Worm (Caenorhabditis elegans) whole organism, L3 larva: ENCODE results near the gene Y39B6A.41.

ENCODE experiments used
- ZK546.5 ChIP-seq: sonication (generic microtip); optimal IDR thresholded peaks from 2 replicates; lab custom pipeline; 2017; ENCODE audit warnings: missing biosample characterization, missing genetic modification characterization
- aly-2 ChIP-seq: fragments of 150-350 bp; optimal IDR thresholded peaks from 2 replicates; lab custom pipeline; 2014; ENCODE audit warnings: missing biosample characterization, missing genetic modification characterization
- ama-1 ChIP-seq: fragments of 150-350 bp; optimal IDR thresholded peaks from 2 replicates; lab custom pipeline; 2018
- ceh-16 ChIP-seq: sonication (generic microtip); optimal IDR thresholded peaks from 2 replicates; lab custom pipeline; 2017; ENCODE audit warnings: missing biosample characterization, missing genetic modification characterization
- ceh-28 ChIP-seq: fragments of 150-350 bp; optimal IDR thresholded peaks from 2 replicates; lab custom pipeline; 2014; ENCODE audit warnings: missing biosample characterization, missing genetic modification reagents, missing genetic modification characterization
- ceh-9 ChIP-seq: sonication (generic microtip); optimal IDR thresholded peaks from 2 replicates; lab custom pipeline; 2018; ENCODE audit warnings: missing biosample characterization, missing genetic modification characterization
- daf-12 ChIP-seq: fragments of 150-350 bp; optimal IDR thresholded peaks from 2 replicates; lab custom pipeline; 2014; ENCODE audit warnings: missing biosample characterization, missing genetic modification reagents, missing genetic modification characterization
- egl-5 ChIP-seq: fragments of 150-350 bp; optimal IDR thresholded peaks from 2 replicates; lab custom pipeline; 2017; ENCODE audit warnings: missing biosample characterization, missing genetic modification reagents, missing genetic modification characterization, inconsistent platforms
- elt-1 ChIP-seq: fragments of 150-350 bp; optimal IDR thresholded peaks from 2 replicates; lab custom pipeline; 2014; ENCODE audit warnings: missing biosample characterization, missing genetic modification characterization
- elt-2 ChIP-seq: sonication (generic microtip); optimal IDR thresholded peaks from 2 replicates; lab custom pipeline; 2016; ENCODE audit warnings: missing genetic modification reagents, mild to moderate bottlenecking, missing genetic modification characterization, missing compliant biosample characterization
- elt-3 ChIP-seq, 3 experiments: fragments of 150-350 bp in 1 of 3; sonication (generic microtip) in 2 of 3; optimal IDR thresholded peaks; 2 replicates in 2 of 3; 4 replicates in 1 of 3; lab custom pipeline; 2014 to 2017; ENCODE audit warnings: missing biosample characterization in 3 of 3, missing genetic modification characterization in 3 of 3
- eor-1 ChIP-seq, 2 experiments: fragments of 150-350 bp; optimal IDR thresholded peaks; 2 replicates each; lab custom pipeline; 2014 to 2018; ENCODE audit warnings: missing biosample characterization in 2 of 2, missing genetic modification characterization in 2 of 2
- fkh-10 ChIP-seq: sonication (generic microtip); optimal IDR thresholded peaks from 2 replicates; lab custom pipeline; 2017; ENCODE audit warnings: missing biosample characterization, missing genetic modification reagents, missing genetic modification characterization
- fkh-2 ChIP-seq: fragments of 150-350 bp; optimal IDR thresholded peaks from 2 replicates; lab custom pipeline; 2014; ENCODE audit warnings: missing biosample characterization, missing genetic modification reagents, missing genetic modification characterization
- fos-1 ChIP-seq: fragments of 150-350 bp; optimal IDR thresholded peaks from 2 replicates; lab custom pipeline; 2014; ENCODE audit warnings: missing biosample characterization, missing genetic modification characterization
- hmg-11 ChIP-seq: sonication (generic microtip); optimal IDR thresholded peaks from 2 replicates; lab custom pipeline; 2016; ENCODE audit warnings: missing genetic modification characterization, missing compliant biosample characterization
- lin-15B ChIP-seq: fragments of 150-350 bp; optimal IDR thresholded peaks from 2 replicates; lab custom pipeline; 2014; ENCODE audit warnings: missing biosample characterization, missing genetic modification characterization
- lin-39 ChIP-seq: fragments of 150-350 bp; optimal IDR thresholded peaks from 2 replicates; lab custom pipeline; 2018; ENCODE audit warnings: missing biosample characterization, missing genetic modification reagents, missing genetic modification characterization
- lsy-12 ChIP-seq: sonication (generic microtip); optimal IDR thresholded peaks from 2 replicates; lab custom pipeline; 2016; ENCODE audit warnings: mild to moderate bottlenecking, missing genetic modification characterization, missing compliant biosample characterization
- mdl-1 ChIP-seq: fragments of 150-350 bp; optimal IDR thresholded peaks from 2 replicates; lab custom pipeline; 2014; ENCODE audit warnings: missing biosample characterization, missing genetic modification characterization
- nfya-1 ChIP-seq: sonication (generic microtip); optimal IDR thresholded peaks from 2 replicates; lab custom pipeline; 2017; ENCODE audit warnings: missing genetic modification characterization, mild to moderate bottlenecking, missing compliant biosample characterization, antibody characterized with exemption, moderate library complexity; ENCODE audit not compliant: insufficient read depth
- nhr-11 ChIP-seq: fragments of 150-350 bp; optimal IDR thresholded peaks from 2 replicates; lab custom pipeline; 2014; ENCODE audit warnings: missing biosample characterization, missing genetic modification characterization
- nhr-12 ChIP-seq: fragments of 150-350 bp; optimal IDR thresholded peaks from 2 replicates; lab custom pipeline; 2014; ENCODE audit warnings: missing biosample characterization, missing genetic modification characterization
- nhr-23 ChIP-seq: fragments of 150-350 bp; optimal IDR thresholded peaks from 2 replicates; lab custom pipeline; 2014; ENCODE audit warnings: missing biosample characterization, missing genetic modification reagents, missing genetic modification characterization
- nhr-237 ChIP-seq: fragments of 150-350 bp; optimal IDR thresholded peaks from 2 replicates; lab custom pipeline; 2014; ENCODE audit warnings: missing biosample characterization, missing genetic modification characterization
- nhr-25 ChIP-seq: sonication (generic microtip); optimal IDR thresholded peaks from 2 replicates; lab custom pipeline; 2017; ENCODE audit warnings: missing biosample characterization, missing genetic modification characterization
- nhr-28 ChIP-seq: fragments of 150-350 bp; optimal IDR thresholded peaks from 2 replicates; lab custom pipeline; 2014; ENCODE audit warnings: missing biosample characterization, missing genetic modification characterization
- nhr-43 ChIP-seq: sonication (generic microtip); optimal IDR thresholded peaks from 2 replicates; lab custom pipeline; 2016; ENCODE audit warnings: mild to moderate bottlenecking, missing genetic modification characterization, missing compliant biosample characterization; ENCODE audit not compliant: poor library complexity, severe bottlenecking
- nhr-76 ChIP-seq: fragments of 150-350 bp; sonication (generic microtip); optimal IDR thresholded peaks from 5 replicates; lab custom pipeline; 2014; ENCODE audit warnings: missing biosample characterization, missing genetic modification characterization
- nhr-77 ChIP-seq: fragments of 150-350 bp; optimal IDR thresholded peaks from 2 replicates; lab custom pipeline; 2014; ENCODE audit warnings: missing biosample characterization, missing genetic modification characterization
- pha-4 ChIP-seq: fragments of 150-350 bp; optimal IDR thresholded peaks from 2 replicates; lab custom pipeline; 2014; ENCODE audit warnings: missing biosample characterization, missing genetic modification reagents, missing genetic modification characterization
- pqm-1 ChIP-seq: fragments of 150-350 bp; optimal IDR thresholded peaks from 2 replicates; lab custom pipeline; 2017; ENCODE audit warnings: missing biosample characterization, missing genetic modification characterization, inconsistent platforms
- sea-2 ChIP-seq: fragments of 150-350 bp; sonication (generic microtip); optimal IDR thresholded peaks from 4 replicates; lab custom pipeline; 2014; ENCODE audit warnings: missing biosample characterization, missing genetic modification reagents, missing genetic modification characterization
- snpc-4 ChIP-seq: fragments of 150-350 bp; optimal IDR thresholded peaks from 2 replicates; lab custom pipeline; 2014; ENCODE audit warnings: missing biosample characterization, missing genetic modification characterization
- unc-62 ChIP-seq: fragments of 150-350 bp; sonication (generic microtip); optimal IDR thresholded peaks from 4 replicates; lab custom pipeline; 2014; ENCODE audit warnings: missing biosample characterization, missing genetic modification reagents, missing genetic modification characterization
- zag-1 ChIP-seq: fragments of 150-350 bp; optimal IDR thresholded peaks from 2 replicates; lab custom pipeline; 2014; ENCODE audit warnings: missing biosample characterization, missing genetic modification characterization
- ztf-11 ChIP-seq: fragments of 150-350 bp; optimal IDR thresholded peaks from 2 replicates; lab custom pipeline; 2014; ENCODE audit warnings: missing biosample characterization, missing genetic modification characterization
- ztf-4 ChIP-seq: fragments of 150-350 bp; optimal IDR thresholded peaks from 2 replicates; lab custom pipeline; 2014; ENCODE audit warnings: missing biosample characterization, missing genetic modification characterization

Gene Y39B6A.41

DNA sequence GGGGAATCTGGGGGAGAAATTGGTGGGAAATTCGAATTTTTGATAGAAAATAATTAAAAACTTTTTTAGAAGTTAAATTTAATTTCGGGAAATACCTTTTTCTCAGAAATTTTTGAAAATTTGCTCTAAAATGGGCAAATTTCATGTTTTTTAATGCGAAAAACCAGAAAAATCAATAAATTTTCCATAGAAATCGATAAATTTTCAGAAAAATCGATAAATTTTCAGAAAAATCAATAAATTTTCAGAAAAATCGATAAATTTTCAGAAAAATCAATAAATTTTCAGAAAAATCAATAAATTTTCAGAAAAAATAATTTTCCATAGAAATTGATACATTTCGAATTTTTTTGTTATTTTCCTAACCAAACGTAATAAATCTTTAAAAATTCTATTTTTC, 8.3 kb upstream of the Y39B6A.41 start:
- TF ChIP-seq zag-1 (tag; lab: Kevin White, UChicago) = no peak
- TF ChIP-seq ZK546.5 (tag; lab: Kevin White, UChicago) = no peak
- TF ChIP-seq nhr-23 (tag; lab: Kevin White, UChicago) = no peak
- no peak for TF ChIP-seq snpc-4
- peak; percentile 90 for TF ChIP-seq ceh-28 (tag; lab: Kevin White, UChicago)

DNA sequence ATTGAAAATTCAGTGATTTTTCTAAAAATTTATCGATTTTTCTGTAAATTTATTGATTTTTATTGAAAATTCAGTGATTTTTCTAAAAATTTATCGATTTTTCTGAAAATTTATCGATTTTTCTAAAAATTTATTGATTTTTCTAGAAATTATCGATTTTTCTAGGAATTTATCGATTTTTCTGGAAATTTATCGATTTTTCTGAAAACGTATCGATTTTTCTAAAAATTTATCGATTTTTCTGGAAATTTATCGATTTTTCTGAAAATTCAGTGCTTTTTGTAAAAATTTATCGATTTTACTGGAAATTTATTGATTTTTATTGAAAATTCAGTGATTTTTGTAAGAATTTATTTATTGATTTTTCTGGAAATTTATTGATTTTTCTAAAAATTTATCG, 6.9 kb upstream of the Y39B6A.41 start:
- peak; percentile 83 for TF ChIP-seq ceh-28 (tag; lab: Kevin White, UChicago)

DNA sequence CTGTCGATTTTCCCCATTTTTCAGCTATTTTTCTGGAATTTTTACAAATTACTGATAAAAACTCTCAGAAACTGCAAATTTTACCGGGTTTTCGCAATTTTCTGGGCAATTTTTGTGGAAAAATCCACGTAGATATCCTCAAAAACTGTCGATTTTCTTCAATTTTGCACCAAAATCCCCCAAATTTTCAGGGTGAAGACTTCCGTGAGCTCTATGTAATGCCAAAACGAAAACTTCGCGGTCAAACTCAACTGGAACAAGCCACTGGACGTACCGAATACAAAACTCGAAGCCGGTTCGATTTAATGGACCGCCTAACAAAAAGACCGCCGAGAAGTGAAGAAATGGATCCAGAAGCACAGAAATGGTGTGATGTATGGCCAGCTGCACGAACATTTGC, 4.0 kb upstream of the Y39B6A.41 start:
- TF ChIP-seq nhr-77 (tag; lab: Kevin White, UChicago) = no peak
- no peak for TF ChIP-seq ZK546.5 (tag; lab: Kevin White, UChicago)
- no peak for TF ChIP-seq mdl-1 (tag; lab: Kevin White, UChicago)
- no peak for TF ChIP-seq unc-62
- TF ChIP-seq pqm-1 (tag; lab: Kevin White, UChicago) = no peak
- no peak for TF ChIP-seq ama-1 (lab: Kevin White, UChicago)
- no peak for TF ChIP-seq elt-2 (tag; lab: Kevin White, UChicago)
- TF ChIP-seq ztf-11 = no peak
- TF ChIP-seq elt-1 = no peak
- TF ChIP-seq lin-39 = no peak
- no peak for TF ChIP-seq ceh-28 (tag; lab: Kevin White, UChicago)
- TF ChIP-seq sea-2 (GFP tag; lab: Kevin White, UChicago) = no peak
- no peak for TF ChIP-seq daf-12 (tag; lab: Kevin White, UChicago)
- no peak for TF ChIP-seq nhr-76 (tag; lab: Kevin White, UChicago)
- TF ChIP-seq nhr-43 (tag; lab: Kevin White, UChicago) = no peak
- no peak for TF ChIP-seq snpc-4
- no peak for TF ChIP-seq zag-1 (tag; lab: Kevin White, UChicago)
- TF ChIP-seq ceh-16 = no peak
- TF ChIP-seq, all 47 proteins: peak for 0

DNA sequence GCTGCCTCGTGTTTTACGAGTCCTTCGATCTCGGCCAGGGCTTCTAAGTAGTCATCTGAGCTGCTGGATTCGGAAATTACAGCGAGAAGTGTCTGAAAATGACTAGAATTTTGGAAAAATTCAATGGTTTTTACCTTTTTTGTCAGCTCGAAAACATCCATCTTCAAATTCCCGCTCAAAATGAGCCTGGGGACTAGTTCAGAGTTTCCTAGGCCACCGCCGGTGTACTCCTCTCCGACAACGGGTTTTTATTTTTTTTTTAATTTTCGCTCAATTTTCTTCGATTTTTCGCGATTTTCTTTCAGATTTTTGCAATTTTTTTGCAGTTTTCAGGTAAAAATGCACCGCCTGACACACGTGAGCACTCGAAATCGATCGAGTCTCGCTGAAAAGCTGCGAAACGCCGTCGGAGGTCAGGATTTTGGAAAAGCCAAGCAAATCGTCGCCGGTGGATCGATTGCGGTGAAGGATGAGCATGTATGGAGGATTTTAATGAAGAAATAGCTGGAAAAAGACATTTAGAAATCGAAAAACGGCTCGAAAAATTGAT, 3.3 kb upstream of the Y39B6A.41 start, which contains the start of the genes mrps-35 and sws-1:
Gene mrps-35 (plus strand): TSS at position 327 of the 550 bp plus-strand sequence.
Gene sws-1 (minus strand): TSS at position 500 of the 550 bp plus-strand sequence.
- TF ChIP-seq sea-2 (GFP tag; lab: Kevin White, UChicago) = no peak
- peak; percentile 69 for TF ChIP-seq lsy-12 (tag; lab: Kevin White, UChicago)
- peak; percentile 72 for TF ChIP-seq pha-4 (tag; lab: Kevin White, UChicago)
- TF ChIP-seq nhr-23 (tag; lab: Kevin White, UChicago) = peak; percentile 76
- no peak for TF ChIP-seq nhr-76 (tag; lab: Kevin White, UChicago)
- peak; percentile 3 for TF ChIP-seq lin-39
- no peak for TF ChIP-seq nhr-11 (tag; lab: Kevin White, UChicago)
- peak; percentile 20 for TF ChIP-seq hmg-11 (tag; lab: Kevin White, UChicago)
- TF ChIP-seq fos-1 (tag; lab: Kevin White, UChicago) = no peak
- peak; percentile 11 for TF ChIP-seq elt-2 (tag; lab: Kevin White, UChicago)
- TF ChIP-seq lin-15B (tag; lab: Kevin White, UChicago) = peak; percentile 58
- TF ChIP-seq nfya-1 = peak; percentile 63
- TF ChIP-seq eor-1 (tag; optimal IDR thresholded peaks at IDR 0.05; lab: Kevin White, UChicago) = peak in 1 of 2 experiments; percentile 43
- peak; percentile 74 for TF ChIP-seq nhr-43 (tag; lab: Kevin White, UChicago)
- no peak for TF ChIP-seq mdl-1 (tag; lab: Kevin White, UChicago)
- TF ChIP-seq ceh-9 (tag; lab: Kevin White, UChicago) = no peak
- TF ChIP-seq snpc-4 = peak; percentile 31

DNA sequence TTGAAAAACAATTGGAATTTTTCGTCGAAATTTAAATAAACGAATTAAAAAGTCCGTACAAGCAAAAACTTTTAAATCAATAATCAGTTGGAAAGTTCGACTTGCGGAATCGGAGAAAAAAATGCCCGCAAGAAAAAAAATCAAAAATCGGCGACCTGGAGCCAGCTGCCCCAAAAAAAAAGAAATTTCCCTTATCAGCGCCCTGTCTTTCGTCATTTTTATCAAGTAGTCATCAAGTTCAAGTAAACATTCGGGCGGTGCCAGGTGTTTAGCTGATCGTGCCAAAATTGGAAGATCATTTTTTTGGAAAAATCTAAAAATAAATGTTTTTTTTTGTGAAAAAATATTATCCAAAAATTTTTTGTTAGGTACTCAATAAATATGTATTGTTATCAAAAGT, 525 bp upstream of the Y39B6A.41 start:
- TF ChIP-seq pha-4 (tag; lab: Kevin White, UChicago) (peak; percentile 35), pqm-1 (tag; lab: Kevin White, UChicago) (peak; percentile 24), elt-2 (tag; lab: Kevin White, UChicago) (peak; percentile 75), nfya-1 (no peak)

DNA sequence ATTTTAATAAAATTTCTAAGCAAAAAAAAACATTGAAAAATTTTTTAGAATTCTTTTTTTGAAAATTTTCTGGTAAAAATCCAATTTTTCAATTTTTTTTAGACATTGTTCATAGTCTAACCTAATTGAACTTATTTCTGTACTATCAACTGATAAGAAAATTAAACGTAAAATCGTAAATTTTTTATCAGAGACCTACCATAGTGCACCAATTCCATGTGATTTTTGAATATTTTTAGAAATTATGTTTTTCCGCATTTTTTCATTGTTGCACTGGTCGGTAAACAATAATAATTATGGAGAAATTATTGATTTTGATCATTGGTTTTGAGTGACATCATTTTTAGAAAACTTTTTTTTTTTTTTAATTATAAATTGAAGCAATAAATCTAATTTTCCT, 1.2 kb downstream of the Y39B6A.41 start:
- TF ChIP-seq fkh-10 (GFP tag; lab: Kevin White, UChicago) (no peak), mdl-1 (tag; lab: Kevin White, UChicago) (no peak), nfya-1 (no peak), nhr-76 (tag; lab: Kevin White, UChicago) (no peak), lin-15B (tag; lab: Kevin White, UChicago) (no peak), elt-2 (tag; lab: Kevin White, UChicago) (peak; percentile 57), nhr-237 (tag; lab: Kevin White, UChicago) (no peak), elt-1 (no peak), egl-5 (tag; lab: Kevin White, UChicago) (no peak), nhr-12 (tag; lab: Kevin White, UChicago) (no peak), lsy-12 (tag; lab: Kevin White, UChicago) (no peak), ceh-28 (tag; lab: Kevin White, UChicago) (no peak), ceh-16 (no peak), aly-2 (tag; lab: Kevin White, UChicago) (no peak), nhr-43 (tag; lab: Kevin White, UChicago) (no peak), ZK546.5 (tag; lab: Kevin White, UChicago) (no peak), elt-3 (tag; optimal IDR thresholded peaks at IDR 0.05; lab: Kevin White, UChicago) (no peak), fkh-2 (tag; lab: Kevin White, UChicago) (no peak), nhr-28 (tag; lab: Kevin White, UChicago) (no peak), ztf-11 (no peak), pqm-1 (tag; lab: Kevin White, UChicago) (peak; percentile 10), ztf-4 (tag; lab: Kevin White, UChicago) (no peak), nhr-25 (tag; lab: Kevin White, UChicago) (no peak), pha-4 (tag; lab: Kevin White, UChicago) (peak; percentile 21), lin-39 (no peak)
